Fruit fly (Drosophila melanogaster) whole organism, embryonic: ENCODE measurements around the gene Eip93F.

Experiments used
- Bteb2 ChIP-seq: fragments of 200-800 bp; sonication (Bioruptor generic); optimal IDR thresholded peaks from 2 replicates; lab custom pipeline; 2016; ENCODE audit warnings: missing biosample characterization, missing genetic modification characterization
- C15 ChIP-seq: fragments of 200-800 bp; sonication (Bioruptor generic); IDR thresholded peaks from 3 replicates; pipeline ENCODE4 v1.3.6; 2022; ENCODE audit warnings: missing biosample characterization, missing genetic modification characterization
- CG11093 ChIP-seq: fragments of 200-800 bp; sonication (Bioruptor generic); IDR thresholded peaks from 3 replicates; pipeline ENCODE4 v1.3.6; 2022; ENCODE audit warnings: missing biosample characterization, missing genetic modification characterization
- CG11560 ChIP-seq: fragments of 200-800 bp; sonication (Bioruptor generic); IDR thresholded peaks from 3 replicates; pipeline ENCODE4 v1.3.6; 2022; ENCODE audit warnings: missing biosample characterization, missing genetic modification characterization
- CG11696 ChIP-seq: fragments of 200-800 bp; sonication (Bioruptor generic); IDR thresholded peaks from 2 replicates; pipeline ENCODE4 v1.3.6; 2022; ENCODE audit warnings: missing biosample characterization, missing genetic modification characterization
- CG1233 ChIP-seq: fragments of 200-800 bp; sonication (Bioruptor generic); optimal IDR thresholded peaks from 4 replicates; lab custom pipeline; 2018; ENCODE audit warnings: missing biosample characterization, mild to moderate bottlenecking, missing genetic modification characterization
- CG12391 ChIP-seq: fragments of 200-800 bp; sonication (Bioruptor generic); optimal IDR thresholded peaks from 3 replicates; lab custom pipeline; 2018; ENCODE audit warnings: missing biosample characterization, mild to moderate bottlenecking, missing genetic modification characterization, moderate library complexity
- CG13287 ChIP-seq: fragments of 200-800 bp; sonication (Bioruptor generic); IDR thresholded peaks from 2 replicates; pipeline ENCODE4 v1.3.6; 2022; ENCODE audit warnings: missing biosample characterization, missing genetic modification characterization; ENCODE audit not compliant: partially characterized antibody
- CG14710 ChIP-seq: fragments of 200-800 bp; sonication (Bioruptor generic); optimal IDR thresholded peaks from 3 replicates; lab custom pipeline; 2019; ENCODE audit warnings: missing biosample characterization, mild to moderate bottlenecking, missing genetic modification characterization, moderate library complexity
- CG17328 ChIP-seq: fragments of 200-800 bp; sonication (Bioruptor generic); IDR thresholded peaks from 2 replicates; pipeline ENCODE4 v1.3.6; 2022; ENCODE audit warnings: missing biosample characterization, missing genetic modification characterization
- CG1792 ChIP-seq: fragments of 200-800 bp; sonication (Bioruptor generic); optimal IDR thresholded peaks from 2 replicates; lab custom pipeline; 2016; ENCODE audit warnings: missing biosample characterization, missing genetic modification characterization
- CG2120 ChIP-seq: fragments of 200-800 bp; sonication (Bioruptor generic); optimal IDR thresholded peaks from 3 replicates; lab custom pipeline; 2016; ENCODE audit warnings: missing biosample characterization, missing genetic modification characterization
- CG3065 ChIP-seq: fragments of 200-800 bp; sonication (Bioruptor generic); optimal IDR thresholded peaks from 2 replicates; lab custom pipeline; 2016; ENCODE audit warnings: missing biosample characterization, missing genetic modification characterization
- CG34224 ChIP-seq: fragments of 200-800 bp; sonication (Bioruptor generic); IDR thresholded peaks from 3 replicates; pipeline ENCODE4 v1.3.6; 2022; ENCODE audit warnings: missing biosample characterization, missing genetic modification characterization; ENCODE audit not compliant: partially characterized antibody
- CG3847 ChIP-seq: fragments of 200-800 bp; sonication (Bioruptor generic); IDR thresholded peaks from 2 replicates; pipeline ENCODE4 v1.3.6; 2022; ENCODE audit warnings: missing biosample characterization, missing genetic modification characterization
- CG5180 ChIP-seq: fragments of 200-800 bp; sonication (Bioruptor generic); optimal IDR thresholded peaks from 3 replicates; lab custom pipeline; 2017; ENCODE audit warnings: missing biosample characterization, missing genetic modification characterization, mild to moderate bottlenecking, moderate library complexity, missing genetic modification reagents
- CG6854 ChIP-seq: fragments of 200-800 bp; sonication (Bioruptor generic); optimal IDR thresholded peaks from 3 replicates; lab custom pipeline; 2017; ENCODE audit warnings: missing biosample characterization, mild to moderate bottlenecking, missing genetic modification characterization
- CG9932 ChIP-seq: fragments of 200-800 bp; sonication (Bioruptor generic); IDR thresholded peaks from 2 replicates; pipeline ENCODE4 v1.3.6; 2022; ENCODE audit warnings: missing biosample characterization, missing genetic modification characterization
- Camta ChIP-seq: fragments of 200-800 bp; sonication (Bioruptor generic); optimal IDR thresholded peaks from 2 replicates; lab custom pipeline; 2016; ENCODE audit warnings: missing biosample characterization, missing genetic modification characterization
- CrebB ChIP-seq: fragments of 200-800 bp; sonication (Bioruptor generic); optimal IDR thresholded peaks from 3 replicates; lab custom pipeline; 2018; ENCODE audit warnings: missing biosample characterization, mild to moderate bottlenecking, missing genetic modification characterization
- ERR ChIP-seq: fragments of 200-800 bp; sonication (Bioruptor generic); optimal IDR thresholded peaks from 2 replicates; lab custom pipeline; 2016; ENCODE audit warnings: missing biosample characterization, missing genetic modification characterization
- Eip74EF ChIP-seq, 2 experiments: fragments of 200-800 bp in 1 of 2; fragments of >200 bp in 1 of 2; sonication (Bioruptor generic) in 1 of 2; optimal IDR thresholded peaks; 2 replicates each; lab custom pipeline; 2017 to 2019; ENCODE audit warnings: missing biosample characterization in 2 of 2, missing genetic modification characterization in 2 of 2, mild to moderate bottlenecking in 1 of 2, moderate library complexity in 1 of 2
- Elba2 ChIP-seq: fragments of 200-800 bp; sonication (Bioruptor generic); optimal IDR thresholded peaks from 3 replicates; lab custom pipeline; 2016; ENCODE audit warnings: missing biosample characterization, missing genetic modification characterization
- GATAe ChIP-seq: fragments of 200-800 bp; sonication (Bioruptor generic); conservative IDR thresholded peaks from 2 replicates; pipeline ENCODE4 v1.3.6; 2022; ENCODE audit warnings: missing biosample characterization, missing genetic modification characterization
- HLH54F ChIP-seq: fragments of 200-800 bp; sonication (Bioruptor generic); optimal IDR thresholded peaks from 3 replicates; lab custom pipeline; 2016; ENCODE audit warnings: missing biosample characterization, missing genetic modification characterization
- Hr51 ChIP-seq, 2 experiments: fragments of 200-800 bp; sonication (Bioruptor generic); optimal IDR thresholded peaks; 2 replicates in 1 of 2; 3 replicates in 1 of 2; lab custom pipeline; 2016 to 2018; ENCODE audit warnings: missing biosample characterization in 2 of 2, missing genetic modification characterization in 2 of 2, mild to moderate bottlenecking in 1 of 2, moderate library complexity in 1 of 2
- MESR4 ChIP-seq: fragments of 200-800 bp; sonication (Bioruptor generic); optimal IDR thresholded peaks from 2 replicates; lab custom pipeline; 2018; ENCODE audit warnings: missing biosample characterization, mild to moderate bottlenecking, missing genetic modification characterization, moderate library complexity
- Nf-YC ChIP-seq: fragments of 200-800 bp; optimal IDR thresholded peaks from 3 replicates; lab custom pipeline; 2019; ENCODE audit warnings: missing biosample characterization, mild to moderate bottlenecking, missing genetic modification characterization, moderate library complexity
- Pdp1 ChIP-seq, 2 experiments: fragments of 200-800 bp; sonication (Bioruptor generic); optimal IDR thresholded peaks; 3 replicates each; lab custom pipeline; 2016; ENCODE audit warnings: missing biosample characterization in 2 of 2, missing genetic modification characterization in 2 of 2, mild to moderate bottlenecking in 1 of 2, moderate library complexity in 1 of 2
- Rx ChIP-seq: fragments of 200-800 bp; sonication (Bioruptor generic); IDR thresholded peaks from 2 replicates; pipeline ENCODE4 v1.3.6; 2022; ENCODE audit warnings: missing biosample characterization, missing genetic modification characterization
- Sry-δ ChIP-seq: fragments of 200-800 bp; sonication (Bioruptor generic); optimal IDR thresholded peaks from 2 replicates; lab custom pipeline; 2016; ENCODE audit warnings: missing biosample characterization, missing genetic modification characterization
- YL-1 ChIP-seq: fragments of 200-800 bp; sonication (Bioruptor generic); optimal IDR thresholded peaks from 3 replicates; lab custom pipeline; 2017; ENCODE audit warnings: missing biosample characterization, mild to moderate bottlenecking, missing genetic modification characterization
- ab ChIP-seq: fragments of 200-800 bp; sonication (Bioruptor generic); optimal IDR thresholded peaks from 2 replicates; lab custom pipeline; 2016; ENCODE audit warnings: missing biosample characterization, missing genetic modification characterization
- al ChIP-seq: fragments of 200-800 bp; sonication (Bioruptor generic); IDR thresholded peaks from 2 replicates; pipeline ENCODE4 v1.3.6; 2022; ENCODE audit warnings: missing biosample characterization, missing genetic modification characterization
- bcd ChIP-seq: fragments of 200-800 bp; sonication (Bioruptor generic); optimal IDR thresholded peaks from 2 replicates; lab custom pipeline; 2017; ENCODE audit warnings: missing biosample characterization, mild to moderate bottlenecking, missing genetic modification characterization
- da ChIP-seq: fragments of 200-800 bp; sonication (Bioruptor generic); optimal IDR thresholded peaks from 2 replicates; lab custom pipeline; 2016; ENCODE audit warnings: missing biosample characterization, missing genetic modification characterization
- gsb ChIP-seq: fragments of 200-800 bp; sonication (Bioruptor generic); IDR thresholded peaks from 2 replicates; pipeline ENCODE4 v1.3.6; 2022; ENCODE audit warnings: missing biosample characterization, missing genetic modification characterization
- hkb ChIP-seq, 2 experiments: fragments of 200-800 bp in 1 of 2; fragments of >200 bp in 1 of 2; sonication (Bioruptor generic) in 1 of 2; IDR thresholded peaks in 1 of 2; optimal IDR thresholded peaks in 1 of 2; 2 replicates each; pipeline versions ENCODE4 v1.3.6 to Lab custom; 2017 to 2022; ENCODE audit warnings: missing biosample characterization in 1 of 2, missing genetic modification characterization in 1 of 2
- insv ChIP-seq, 2 experiments: fragments of 200-800 bp; sonication (Bioruptor generic); optimal IDR thresholded peaks; 3 replicates each; lab custom pipeline; 2016 to 2018; ENCODE audit warnings: missing biosample characterization in 2 of 2, missing genetic modification characterization in 2 of 2
- knrl ChIP-seq: fragments of 200-800 bp; sonication (Bioruptor generic); IDR thresholded peaks from 3 replicates; pipeline ENCODE4 v1.3.6; 2022; ENCODE audit warnings: missing biosample characterization, missing genetic modification characterization; ENCODE audit not compliant: partially characterized antibody
- mld ChIP-seq: fragments of 200-800 bp; sonication (Bioruptor generic); IDR thresholded peaks from 3 replicates; pipeline ENCODE4 v1.3.6; 2022; ENCODE audit warnings: missing biosample characterization, missing genetic modification characterization; ENCODE audit not compliant: partially characterized antibody
- nau ChIP-seq: fragments of 200-800 bp; sonication (Bioruptor generic); optimal IDR thresholded peaks from 3 replicates; lab custom pipeline; 2017; ENCODE audit warnings: missing biosample characterization, mild to moderate bottlenecking, missing genetic modification characterization, missing genetic modification reagents
- odd ChIP-seq: fragments of 200-800 bp; sonication (Bioruptor generic); optimal IDR thresholded peaks from 2 replicates; lab custom pipeline; 2017; ENCODE audit warnings: missing biosample characterization, mild to moderate bottlenecking, missing genetic modification characterization
- shn ChIP-seq: fragments of 200-800 bp; sonication (Bioruptor generic); optimal IDR thresholded peaks from 3 replicates; lab custom pipeline; 2016; ENCODE audit warnings: missing biosample characterization, missing genetic modification characterization
- toy ChIP-seq: fragments of 200-800 bp; sonication (Bioruptor generic); IDR thresholded peaks from 2 replicates; pipeline ENCODE4 v1.3.6; 2022; ENCODE audit warnings: missing biosample characterization, missing genetic modification characterization
- trem ChIP-seq: fragments of 200-800 bp; optimal IDR thresholded peaks from 3 replicates; lab custom pipeline; 2019; ENCODE audit warnings: missing biosample characterization, mild to moderate bottlenecking, missing genetic modification characterization, moderate library complexity
- tup ChIP-seq: fragments of 200-800 bp; sonication (Bioruptor generic); optimal IDR thresholded peaks from 2 replicates; lab custom pipeline; 2016; ENCODE audit warnings: missing biosample characterization, mild to moderate bottlenecking, missing genetic modification characterization, moderate library complexity
- zen2 ChIP-seq: fragments of 200-800 bp; sonication (Bioruptor generic); IDR thresholded peaks from 3 replicates; pipeline ENCODE4 v1.3.6; 2022; ENCODE audit warnings: missing biosample characterization, missing genetic modification characterization; ENCODE audit not compliant: partially characterized antibody

Eip93F gene

DNA sequence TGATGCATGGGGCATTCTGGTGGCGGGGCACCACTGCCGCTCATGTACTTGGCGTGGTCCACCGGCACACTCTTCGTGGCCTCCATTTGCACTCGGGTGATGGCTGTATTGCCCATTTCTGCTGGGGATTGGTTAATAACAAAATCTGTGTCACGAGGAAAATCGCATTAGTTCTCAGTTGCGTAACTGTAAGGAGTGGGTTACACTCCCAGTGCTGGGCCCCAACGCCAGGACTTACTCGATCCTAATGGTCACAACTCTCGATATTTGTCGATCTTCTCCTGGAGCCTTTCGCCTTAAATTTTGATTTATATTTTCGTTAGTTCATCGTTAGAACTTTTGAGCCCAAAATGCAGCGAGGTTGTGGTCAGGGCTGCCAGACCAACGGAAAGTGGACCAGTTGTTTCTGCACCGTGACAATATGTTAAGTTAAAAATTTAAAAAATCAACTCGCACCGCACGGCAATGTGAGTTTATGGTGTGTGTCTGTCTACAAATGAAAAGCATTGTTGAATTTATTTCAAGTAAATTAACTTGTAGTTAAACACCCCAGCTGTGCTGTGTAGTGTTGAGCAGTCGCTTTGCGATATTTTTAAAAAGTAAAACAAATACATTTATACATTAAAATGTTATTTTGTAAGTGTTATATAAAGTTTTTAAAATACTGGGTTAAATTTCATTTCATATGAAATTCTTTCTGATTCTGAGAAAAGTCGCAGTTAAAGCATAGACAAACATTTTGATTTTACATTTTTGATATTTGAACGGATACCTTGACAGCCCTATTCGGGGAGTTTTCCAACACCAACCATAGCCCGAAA is 78.2 kb downstream of the Eip93F start, which contains the start of the genes Cchl and ND-42 (continued):
- peak; percentile 82 for TF ChIP-seq CG2120 (GFP tag; lab: Kevin White, UChicago)
- peak; percentile 56 for TF ChIP-seq tup (GFP tag; lab: Kevin White, UChicago)
- TF ChIP-seq zen2, result no peak; the same call in 2 of the 3 replicates
- TF ChIP-seq Sry-δ (GFP tag; lab: Kevin White, UChicago), result peak; percentile 53
- TF ChIP-seq Bteb2, result peak; percentile 44
- TF ChIP-seq bcd (GFP tag; lab: Kevin White, UChicago), result peak; percentile 83
- peak; percentile 75 for TF ChIP-seq HLH54F (GFP tag; lab: Kevin White, UChicago)
- TF ChIP-seq CrebB (tag; lab: Kevin White, UChicago), result peak; percentile 37
- TF ChIP-seq al (GFP tag; lab: Robert Waterston, UW), result peak; percentile 62
- peak; percentile 70; the same call in 2 of the 3 replicates for TF ChIP-seq knrl (GFP tag; lab: Robert Waterston, UW)
- TF ChIP-seq CG3847 (GFP tag; lab: Robert Waterston, UW), result peak; percentile 91
- no peak for TF ChIP-seq CG5180
- peak; percentile 74 for TF ChIP-seq CG1233
- peak; percentile 50 for TF ChIP-seq ERR (GFP tag; lab: Kevin White, UChicago)
- TF ChIP-seq GATAe (GFP tag; lab: Robert Waterston, UW), result no peak
- TF ChIP-seq nau (GFP tag; lab: Kevin White, UChicago), result no peak
- 0 out of 3 replicates have a peak, but pooled peaks have one; percentile 43 for TF ChIP-seq C15 (GFP tag; lab: Robert Waterston, UW)
- TF ChIP-seq Hr51 (GFP tag; optimal IDR thresholded peaks at IDR 0.05; lab: Kevin White, UChicago), result peak; percentile 67 to 82
- peak; percentile 59 for TF ChIP-seq Camta
- TF ChIP-seq hkb (optimal IDR thresholded peaks at IDR 0.05; lab: Kevin White, UChicago), result no peak
- TF ChIP-seq hkb (GFP tag; IDR thresholded peaks at IDR 0.05; lab: Robert Waterston, UW), result peak; percentile 64
- peak; percentile 27; the same call in 1 of the 2 replicates for TF ChIP-seq Rx (GFP tag; lab: Robert Waterston, UW)
- peak; percentile 23 for TF ChIP-seq CG6854 (GFP tag; lab: Kevin White, UChicago)
- TF ChIP-seq Eip74EF (GFP tag; optimal IDR thresholded peaks at IDR 0.05; lab: Kevin White, UChicago), result no peak
- peak; percentile 2 for TF ChIP-seq da (GFP tag; lab: Kevin White, UChicago)
- TF ChIP-seq CG11093 (GFP tag; lab: Robert Waterston, UW), result peak; percentile 8; the same call in 1 of the 3 replicates
- TF ChIP-seq CG1792, result peak; percentile 54
- TF ChIP-seq CG9932 (GFP tag; lab: Robert Waterston, UW), result peak; percentile 81; the same call in 1 of the 2 replicates
- TF ChIP-seq toy (GFP tag; lab: Robert Waterston, UW), result 0 out of 2 replicates have a peak, but pooled peaks have one; percentile 21
- TF ChIP-seq Elba2 (GFP tag; lab: Kevin White, UChicago), result no peak
- TF ChIP-seq gsb (GFP tag; lab: Robert Waterston, UW), result 0 out of 2 replicates have a peak, but pooled peaks have one; percentile 46
- peak; percentile 82 for TF ChIP-seq Nf-YC (tag; lab: Kevin White, UChicago)
- TF ChIP-seq ab (GFP tag; lab: Kevin White, UChicago), result peak; percentile 2
- TF ChIP-seq trem (tag; lab: Kevin White, UChicago), result peak; percentile 84

DNA sequence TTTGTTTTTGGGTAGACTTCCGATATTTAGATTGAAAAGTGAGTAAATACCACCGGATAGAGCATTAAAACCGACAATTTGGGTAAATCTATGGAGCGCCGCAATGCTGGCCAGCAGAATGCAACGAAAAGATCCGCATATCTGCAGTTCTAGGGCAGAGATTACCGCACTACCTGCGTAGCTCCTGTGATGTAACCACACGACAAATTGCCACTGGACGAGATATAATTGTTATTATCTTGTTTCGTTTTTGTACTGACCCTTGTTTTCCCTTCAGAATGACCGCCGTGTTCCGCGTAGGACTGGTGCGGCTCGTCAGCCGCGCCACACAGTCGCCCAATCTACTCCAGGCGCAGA is 78.8 kb downstream of the Eip93F start:
- no peak for TF ChIP-seq CG11560 (tag; lab: Robert Waterston, UW)
- peak; percentile 3 for TF ChIP-seq CG14710 (tag; lab: Kevin White, UChicago)
- TF ChIP-seq mld, result 0 out of 3 replicates have a peak, but pooled peaks have one; percentile 37
- TF ChIP-seq CG34224 (GFP tag; lab: Robert Waterston, UW), result 0 out of 3 replicates have a peak, but pooled peaks have one; percentile 7
- TF ChIP-seq YL-1 (GFP tag; lab: Kevin White, UChicago), result peak; percentile 26
- no peak for TF ChIP-seq CG17328 (GFP tag; lab: Robert Waterston, UW)
- TF ChIP-seq CG11696 (GFP tag; lab: Robert Waterston, UW), result no peak
- no peak for TF ChIP-seq insv (GFP tag; optimal IDR thresholded peaks at IDR 0.05; lab: Kevin White, UChicago)
- TF ChIP-seq CG3065 (GFP tag; lab: Kevin White, UChicago), result no peak
- TF ChIP-seq CG13287 (GFP tag; lab: Robert Waterston, UW), result 0 out of 2 replicates have a peak, but pooled peaks have one; percentile 2
- TF ChIP-seq odd (GFP tag; lab: Kevin White, UChicago), result no peak
- TF ChIP-seq CG12391, result no peak
- no peak for TF ChIP-seq shn (GFP tag; lab: Kevin White, UChicago)
- peak in 1 of 2 experiments; percentile 97 for TF ChIP-seq Pdp1 (GFP tag; optimal IDR thresholded peaks at IDR 0.05; lab: Kevin White, UChicago)
- peak; percentile 73 for TF ChIP-seq MESR4 (GFP tag; lab: Kevin White, UChicago)
- TF ChIP-seq, all 482 proteins: peak for 7
